Worm (Caenorhabditis elegans): ENCODE data around the gene hpo-34.

DNA sequence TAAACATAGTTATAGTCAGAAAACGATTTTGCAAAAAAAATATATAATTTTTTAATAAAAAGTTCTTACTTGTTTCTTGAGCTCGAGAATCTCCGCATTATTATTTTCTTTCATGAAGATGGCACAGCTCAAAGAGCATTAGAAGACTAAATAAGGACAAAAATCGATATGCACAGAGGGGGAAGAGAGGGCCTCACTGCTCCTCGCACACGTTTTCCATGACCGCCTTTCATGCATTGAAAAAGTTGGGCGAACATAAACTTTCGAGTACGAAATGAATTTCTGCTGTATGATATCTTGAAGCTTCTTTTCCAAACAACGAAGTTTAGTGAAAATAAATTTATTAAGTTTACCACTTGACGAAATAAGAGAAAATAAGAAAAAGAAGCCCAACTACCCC is 7.6 kb downstream of the hpo-34 start, which contains the start of gene ccdc-149:
- TF ChIP-seq ztf-6 (GFP tag; IDR thresholded peaks at IDR 0.05) (no peak), ama-1 (optimal IDR thresholded peaks at IDR 0.05) (no peak), ama-1 (GFP tag; optimal IDR thresholded peaks at IDR 0.05) (no peak), cebp-1 (GFP tag; IDR thresholded peaks at IDR 0.05) (no peak), cebp-1 (tag; optimal IDR thresholded peaks at IDR 0.05) (no peak), mel-28 (tag; optimal IDR thresholded peaks at IDR 0.05; ENCODE audit: borderline replicate concordance) (no peak), F55B11.4 (tag; optimal IDR thresholded peaks at IDR 0.05; ENCODE audit: borderline replicate concordance, insufficient read depth) (no peak), nhr-90 (tag; optimal IDR thresholded peaks at IDR 0.05) (no peak), lsl-1 (GFP tag; optimal IDR thresholded peaks at IDR 0.05) (no peak), madf-10 (tag; optimal IDR thresholded peaks at IDR 0.05) (no peak)

Measured in whole organism, young adult.